Worm (Caenorhabditis elegans): Measurements from ENCODE around the gene sre-37.

ce11 chrII:12436717-12437116 is 28.9 kb upstream of the sre-37 start:
- TF ChIP-seq pax-1 (tag; optimal IDR thresholded peaks at IDR 0.05), result no peak
- no peak for TF ChIP-seq nhr-232 (tag; optimal IDR thresholded peaks at IDR 0.05)
- TF ChIP-seq pha-4 (tag; optimal IDR thresholded peaks at IDR 0.05), result no peak

Measured in whole organism, late embryonic.